Worm (Caenorhabditis elegans) whole organism, L2 larva: Measurements from ENCODE around the gene W03F9.4.

Experiments used
- R02D3.7 ChIP-seq: fragments of 150-350 bp; optimal IDR thresholded peaks from 2 replicates; lab custom pipeline; 2014; ENCODE audit warnings: missing biosample characterization, missing genetic modification characterization
- ama-1 ChIP-seq: fragments of 150-350 bp; optimal IDR thresholded peaks from 2 replicates; lab custom pipeline; 2018; ENCODE audit warnings: inconsistent platforms
- dmd-4 ChIP-seq: sonication (generic microtip); optimal IDR thresholded peaks from 2 replicates; lab custom pipeline; 2017; ENCODE audit warnings: missing biosample characterization, missing genetic modification characterization
- egl-27 ChIP-seq: sonication (generic microtip); optimal IDR thresholded peaks from 3 replicates; lab custom pipeline; 2017; ENCODE audit warnings: missing biosample characterization, missing genetic modification reagents, missing genetic modification characterization
- elt-1 ChIP-seq: fragments of 150-350 bp; optimal IDR thresholded peaks from 2 replicates; lab custom pipeline; 2014; ENCODE audit warnings: missing biosample characterization, missing genetic modification characterization
- fos-1 ChIP-seq: fragments of 150-350 bp; optimal IDR thresholded peaks from 2 replicates; lab custom pipeline; 2014; ENCODE audit warnings: missing biosample characterization, missing genetic modification characterization
- mdl-1 ChIP-seq, 2 experiments: fragments of 150-350 bp in 1 of 2; sonication (generic microtip) in 1 of 2; optimal IDR thresholded peaks; 2 replicates each; lab custom pipeline; 2017; ENCODE audit warnings: missing biosample characterization in 2 of 2, missing genetic modification characterization in 2 of 2
- nhr-11 ChIP-seq: fragments of 150-350 bp; optimal IDR thresholded peaks from 2 replicates; lab custom pipeline; 2014; ENCODE audit warnings: missing biosample characterization, missing genetic modification characterization
- sma-9 ChIP-seq, 2 experiments: fragments of 150-350 bp in 1 of 2; sonication (generic microtip) in 1 of 2; optimal IDR thresholded peaks; 2 replicates each; lab custom pipeline; 2014 to 2016; ENCODE audit warnings: missing genetic modification characterization in 2 of 2, mild to moderate bottlenecking in 1 of 2, missing biosample characterization in 1 of 2, missing compliant biosample characterization in 1 of 2, missing genetic modification reagents in 1 of 2, moderate library complexity in 1 of 2
- ztf-11 ChIP-seq: sonication (generic microtip); optimal IDR thresholded peaks from 2 replicates; lab custom pipeline; 2017; ENCODE audit warnings: missing biosample characterization, missing genetic modification characterization
- ztf-4 ChIP-seq: fragments of 150-350 bp; optimal IDR thresholded peaks from 2 replicates; lab custom pipeline; 2014; ENCODE audit warnings: missing biosample characterization, missing genetic modification characterization

ce11 chrV:122750-123149 is 28.4 kb downstream of the W03F9.4 start, which contains the start of gene cgp-1:
- TF ChIP-seq R02D3.7 (tag; lab: Kevin White, UChicago) (peak; percentile 32), nhr-11 (tag; lab: Kevin White, UChicago) (no peak), ztf-4 (tag; lab: Kevin White, UChicago) (no peak), fos-1 (tag; lab: Kevin White, UChicago) (no peak), egl-27 (tag; lab: Kevin White, UChicago) (no peak), ama-1 (peak; percentile 8), mdl-1 (tag; optimal IDR thresholded peaks at IDR 0.05; lab: Kevin White, UChicago) (no peak), elt-1 (tag; lab: Kevin White, UChicago) (no peak), ztf-11 (no peak), dmd-4 (tag; lab: Kevin White, UChicago) (no peak), sma-9 (GFP tag; optimal IDR thresholded peaks at IDR 0.05; lab: Kevin White, UChicago) (no peak), sma-9 (tag; optimal IDR thresholded peaks at IDR 0.05; lab: Kevin White, UChicago) (no peak)
